Worm (Caenorhabditis elegans) whole organism, L2 larva: ENCODE results near the gene F46B6.9.

Experiments used
- C34F6.9 ChIP-seq: fragments of 150-350 bp; optimal IDR thresholded peaks from 2 replicates; lab custom pipeline; 2014; ENCODE audit warnings: missing biosample characterization, missing genetic modification characterization
- F13H6.1 ChIP-seq: sonication (generic microtip); optimal IDR thresholded peaks from 2 replicates; lab custom pipeline; 2016; ENCODE audit warnings: missing genetic modification characterization, missing compliant biosample characterization
- Y55F3AM.14 ChIP-seq: fragments of 200-800 bp; sonication (Bioruptor generic); optimal IDR thresholded peaks from 2 replicates; lab custom pipeline; 2018; ENCODE audit warnings: mild to moderate bottlenecking, missing genetic modification characterization, missing compliant biosample characterization
- ZK546.5 ChIP-seq: sonication (generic microtip); optimal IDR thresholded peaks from 2 replicates; lab custom pipeline; 2017; ENCODE audit warnings: missing biosample characterization, missing genetic modification characterization
- alr-1 ChIP-seq: fragments of 150-350 bp; optimal IDR thresholded peaks from 2 replicates; lab custom pipeline; 2014; ENCODE audit warnings: missing biosample characterization, missing genetic modification characterization
- aly-2 ChIP-seq: fragments of 150-350 bp; optimal IDR thresholded peaks from 2 replicates; lab custom pipeline; 2014; ENCODE audit warnings: missing biosample characterization, missing genetic modification characterization
- ama-1 ChIP-seq: fragments of 150-350 bp; optimal IDR thresholded peaks from 2 replicates; lab custom pipeline; 2018; ENCODE audit warnings: inconsistent platforms
- blmp-1 ChIP-seq: sonication (generic microtip); optimal IDR thresholded peaks from 2 replicates; lab custom pipeline; 2017; ENCODE audit warnings: missing genetic modification characterization, mild to moderate bottlenecking, missing compliant biosample characterization, antibody characterized with exemption, moderate library complexity; ENCODE audit not compliant: insufficient read depth
- ceh-82 ChIP-seq: fragments of 150-350 bp; optimal IDR thresholded peaks from 2 replicates; lab custom pipeline; 2014; ENCODE audit warnings: missing biosample characterization, missing genetic modification characterization
- crh-2 ChIP-seq: sonication (generic microtip); optimal IDR thresholded peaks from 2 replicates; lab custom pipeline; 2017; ENCODE audit warnings: missing biosample characterization, missing genetic modification characterization
- dmd-4 ChIP-seq: sonication (generic microtip); optimal IDR thresholded peaks from 2 replicates; lab custom pipeline; 2017; ENCODE audit warnings: missing biosample characterization, missing genetic modification characterization
- egl-27 ChIP-seq: sonication (generic microtip); optimal IDR thresholded peaks from 3 replicates; lab custom pipeline; 2017; ENCODE audit warnings: missing biosample characterization, missing genetic modification reagents, missing genetic modification characterization
- elt-1 ChIP-seq: fragments of 150-350 bp; optimal IDR thresholded peaks from 2 replicates; lab custom pipeline; 2014; ENCODE audit warnings: missing biosample characterization, missing genetic modification characterization
- fos-1 ChIP-seq: fragments of 150-350 bp; optimal IDR thresholded peaks from 2 replicates; lab custom pipeline; 2014; ENCODE audit warnings: missing biosample characterization, missing genetic modification characterization
- gmeb-1 ChIP-seq: fragments of 150-350 bp; optimal IDR thresholded peaks from 2 replicates; lab custom pipeline; 2014; ENCODE audit warnings: missing biosample characterization, missing genetic modification characterization
- lin-13 ChIP-seq: fragments of 150-350 bp; optimal IDR thresholded peaks from 2 replicates; lab custom pipeline; 2014; ENCODE audit warnings: missing biosample characterization, missing genetic modification reagents, missing genetic modification characterization
- lin-39 ChIP-seq: fragments of 150-350 bp; optimal IDR thresholded peaks from 2 replicates; lab custom pipeline; 2014; ENCODE audit warnings: missing biosample characterization, missing genetic modification reagents, missing genetic modification characterization
- lsy-2 ChIP-seq, 2 experiments: fragments of 150-350 bp in 1 of 2; sonication (generic microtip) in 1 of 2; optimal IDR thresholded peaks; 2 replicates each; lab custom pipeline; 2014 to 2017; ENCODE audit warnings: missing biosample characterization in 2 of 2, missing genetic modification characterization in 2 of 2
- mab-5 ChIP-seq: fragments of 150-350 bp; optimal IDR thresholded peaks from 2 replicates; lab custom pipeline; 2014; ENCODE audit warnings: missing biosample characterization, missing genetic modification characterization
- mbf-1 ChIP-seq: sonication (generic microtip); optimal IDR thresholded peaks from 2 replicates; lab custom pipeline; 2017; ENCODE audit warnings: missing biosample characterization, missing genetic modification characterization
- nhr-11 ChIP-seq: fragments of 150-350 bp; optimal IDR thresholded peaks from 2 replicates; lab custom pipeline; 2014; ENCODE audit warnings: missing biosample characterization, missing genetic modification characterization
- nhr-23 ChIP-seq: fragments of 150-350 bp; optimal IDR thresholded peaks from 2 replicates; lab custom pipeline; 2014; ENCODE audit warnings: missing biosample characterization, missing genetic modification reagents, missing genetic modification characterization
- nhr-77 ChIP-seq: fragments of 150-350 bp; optimal IDR thresholded peaks from 2 replicates; lab custom pipeline; 2014; ENCODE audit warnings: missing biosample characterization, missing genetic modification characterization
- peb-1 ChIP-seq: fragments of 150-350 bp; optimal IDR thresholded peaks from 2 replicates; lab custom pipeline; 2014; ENCODE audit warnings: missing biosample characterization, missing genetic modification characterization
- skn-1 ChIP-seq: sonication (generic microtip); optimal IDR thresholded peaks from 2 replicates; lab custom pipeline; 2017; ENCODE audit warnings: missing biosample characterization, missing genetic modification characterization
- sma-3 ChIP-seq: sonication (generic microtip); optimal IDR thresholded peaks from 2 replicates; lab custom pipeline; 2016; ENCODE audit warnings: missing genetic modification reagents, missing genetic modification characterization, missing compliant biosample characterization
- snpc-4 ChIP-seq: fragments of 150-350 bp; optimal IDR thresholded peaks from 2 replicates; lab custom pipeline; 2014; ENCODE audit warnings: missing biosample characterization, missing genetic modification characterization
- unc-39 ChIP-seq: fragments of 150-350 bp; optimal IDR thresholded peaks from 2 replicates; lab custom pipeline; 2014; ENCODE audit warnings: missing biosample characterization, missing genetic modification characterization
- zag-1 ChIP-seq: fragments of 150-350 bp; optimal IDR thresholded peaks from 2 replicates; lab custom pipeline; 2014; ENCODE audit warnings: missing biosample characterization, missing genetic modification characterization
- ztf-1 ChIP-seq: fragments of 200-800 bp; sonication (Bioruptor generic); conservative IDR thresholded peaks from 2 replicates; pipeline ENCODE4 v1.3.6; 2022; ENCODE audit warnings: missing genetic modification characterization, missing compliant biosample characterization
- ztf-11 ChIP-seq: sonication (generic microtip); optimal IDR thresholded peaks from 2 replicates; lab custom pipeline; 2017; ENCODE audit warnings: missing biosample characterization, missing genetic modification characterization
- ztf-4 ChIP-seq: fragments of 150-350 bp; optimal IDR thresholded peaks from 2 replicates; lab custom pipeline; 2014; ENCODE audit warnings: missing biosample characterization, missing genetic modification characterization

F46B6.9 gene

ce11 chrV:9824149-9824548, 27.5 kb downstream of the F46B6.9 start, which contains the start of gene str-2:
str-2 (minus strand) TSS chrV:9824249.
- TF ChIP-seq nhr-11 (tag; lab: Kevin White, UChicago) (no peak), peb-1 (tag; lab: Kevin White, UChicago) (no peak), ztf-4 (tag; lab: Kevin White, UChicago) (no peak), egl-27 (tag; lab: Kevin White, UChicago) (no peak), lsy-2 (tag; optimal IDR thresholded peaks at IDR 0.05; lab: Kevin White, UChicago) (no peak), alr-1 (tag; lab: Kevin White, UChicago) (no peak), dmd-4 (tag; lab: Kevin White, UChicago) (no peak), ztf-11 (tag; lab: Kevin White, UChicago) (no peak), fos-1 (tag; lab: Kevin White, UChicago) (no peak)

DNA sequence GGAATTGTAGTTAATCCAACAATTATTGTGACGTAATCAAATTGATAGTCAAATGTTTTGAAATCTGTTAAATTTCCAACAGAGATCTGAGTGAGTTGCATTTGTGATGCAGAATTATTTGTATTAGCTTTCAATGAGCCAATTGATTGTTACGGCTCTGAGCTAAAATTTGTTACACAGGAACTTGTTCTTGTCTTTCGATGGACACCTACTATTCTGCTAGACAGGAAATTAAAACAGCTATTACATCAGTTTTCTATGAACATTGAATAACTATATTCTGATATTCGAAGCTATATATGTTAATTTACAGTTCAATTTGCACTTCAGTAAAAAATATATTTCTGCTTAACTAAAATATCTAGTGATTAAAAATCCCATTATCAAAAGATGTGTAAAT, 37.2 kb downstream of the F46B6.9 start, which contains the start of gene sru-40:
sru-40 (minus strand) TSS at position 101 of the 400 bp plus-strand sequence.
- TF ChIP-seq lin-13 (GFP tag; lab: Kevin White, UChicago), result no peak
- TF ChIP-seq ceh-82, result no peak
- TF ChIP-seq ztf-11 (tag; lab: Kevin White, UChicago), result no peak
- TF ChIP-seq elt-1 (tag; lab: Kevin White, UChicago), result no peak
- TF ChIP-seq mab-5 (tag; lab: Kevin White, UChicago), result no peak
- TF ChIP-seq, all 48 proteins: peak for 0

ce11 chrV:9835945-9836344, 39.3 kb downstream of the F46B6.9 start, which contains the start of gene sru-38:
sru-38 (minus strand) TSS chrV:9836045.
- no peak for TF ChIP-seq ztf-1
- no peak for TF ChIP-seq lin-13 (GFP tag; lab: Kevin White, UChicago)
- no peak for TF ChIP-seq mbf-1 (tag; lab: Kevin White, UChicago)
- no peak for TF ChIP-seq peb-1 (tag; lab: Kevin White, UChicago)
- TF ChIP-seq lin-39 (tag; lab: Kevin White, UChicago), result no peak
- no peak for TF ChIP-seq mab-5 (tag; lab: Kevin White, UChicago)
- TF ChIP-seq gmeb-1 (tag; lab: Kevin White, UChicago), result no peak
- no peak for TF ChIP-seq elt-1 (tag; lab: Kevin White, UChicago)
- no peak for TF ChIP-seq alr-1 (tag; lab: Kevin White, UChicago)
- no peak for TF ChIP-seq zag-1 (tag; lab: Kevin White, UChicago)
- no peak for TF ChIP-seq F13H6.1 (tag; lab: Kevin White, UChicago)
- no peak for TF ChIP-seq Y55F3AM.14 (GFP tag; lab: Kevin White, UChicago)
- TF ChIP-seq C34F6.9 (tag; lab: Kevin White, UChicago), result no peak
- TF ChIP-seq sma-3, result no peak
- TF ChIP-seq crh-2 (tag; lab: Kevin White, UChicago), result no peak
- no peak for TF ChIP-seq lsy-2 (tag; optimal IDR thresholded peaks at IDR 0.05; lab: Kevin White, UChicago)

DNA sequence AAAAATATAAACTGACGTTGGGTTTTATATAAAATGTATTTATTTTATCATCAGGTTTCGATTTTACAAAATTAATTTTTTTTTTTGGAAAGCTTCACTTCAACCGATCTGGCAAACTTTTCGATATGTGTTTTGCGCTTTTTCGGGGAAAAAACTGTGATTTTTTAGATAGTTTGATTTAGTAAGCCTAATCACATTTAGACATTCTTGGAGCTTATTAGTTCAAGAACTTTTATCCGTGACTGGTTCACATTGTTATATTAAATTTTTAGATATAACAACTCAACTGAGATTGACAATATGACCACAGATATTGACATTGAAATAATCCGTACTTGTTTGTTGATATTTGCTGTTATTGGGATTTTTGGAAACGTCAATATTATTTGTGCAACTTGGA, 41.0 kb downstream of the F46B6.9 start, which contains the start of gene srsx-21:
srsx-21 (plus strand) TSS at position 301 of the 400 bp plus-strand sequence.
- no peak for TF ChIP-seq ztf-4 (tag; lab: Kevin White, UChicago)

- TF ChIP-seq aly-2 (no peak), snpc-4 (tag; lab: Kevin White, UChicago) (no peak), nhr-23 (no peak), nhr-77 (tag; lab: Kevin White, UChicago) (no peak), unc-39 (tag; lab: Kevin White, UChicago) (no peak), ceh-82 (no peak), crh-2 (tag; lab: Kevin White, UChicago) (no peak), mbf-1 (tag; lab: Kevin White, UChicago) (no peak), lin-13 (GFP tag; lab: Kevin White, UChicago) (no peak), ama-1 (no peak), sma-3 (no peak), peb-1 (tag; lab: Kevin White, UChicago) (no peak), skn-1 (tag; lab: Kevin White, UChicago) (no peak), elt-1 (tag; lab: Kevin White, UChicago) (no peak), ztf-11 (tag; lab: Kevin White, UChicago) (no peak), gmeb-1 (tag; lab: Kevin White, UChicago) (no peak)
- TF ChIP-seq, all 48 proteins: peak for 0
These were observed 44.7 kb downstream of the F46B6.9 start, which contains the start of gene sru-36 for ce11 chrV:9841376-9841775. sru-36 (plus strand) TSS chrV:9841676.

ce11 chrV:9843376-9843916, 46.8 kb downstream of the F46B6.9 start, which contains the start of gene sru-8:
sru-8 (plus strand) TSS chrV:9843866.
- TF ChIP-seq zag-1 (tag; lab: Kevin White, UChicago) (no peak), blmp-1 (tag; lab: Kevin White, UChicago) (no peak), ZK546.5 (tag; lab: Kevin White, UChicago) (no peak), peb-1 (tag; lab: Kevin White, UChicago) (no peak), lsy-2 (tag; optimal IDR thresholded peaks at IDR 0.05; lab: Kevin White, UChicago) (no peak)
- TF ChIP-seq, all 48 proteins: peak for 0
